Worm (Caenorhabditis elegans): Measurements from ENCODE around the gene F13E9.11.
A peak's percentile ranks its signal among the peaks of the same experiment; 100 is the strongest.

Gene F13E9.11

DNA sequence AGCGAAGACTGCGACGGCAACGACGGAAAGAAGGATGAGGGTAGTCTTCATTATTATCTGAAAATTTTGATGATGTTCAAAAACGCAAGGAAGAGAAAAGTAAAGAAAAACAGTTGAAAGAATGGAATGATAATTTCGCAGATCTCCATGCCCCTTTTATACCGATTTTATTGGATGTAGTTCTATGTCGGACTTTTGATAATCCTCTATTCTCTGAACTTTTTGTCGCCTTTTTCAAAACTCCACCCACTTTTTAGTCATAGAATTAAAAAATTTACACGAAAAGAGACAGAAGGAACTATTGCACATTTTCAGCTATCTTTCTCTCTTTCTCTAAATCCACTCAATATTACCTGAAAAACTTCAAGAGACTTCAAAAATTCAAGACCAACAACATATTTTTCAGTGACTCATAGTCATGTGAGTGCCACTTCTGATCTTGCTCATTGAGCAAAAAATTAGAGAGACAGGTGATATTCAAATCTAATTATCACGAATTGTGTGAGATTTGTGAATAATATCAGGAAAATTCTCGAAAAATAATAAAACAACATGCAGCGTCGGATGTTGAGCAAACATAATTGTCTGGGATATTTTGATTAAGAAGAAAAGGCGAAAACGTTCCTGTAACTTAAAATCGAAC is 21.0 kb upstream of the F13E9.11 start, which contains the start of gene F13E9.15:
TSS of gene F13E9.15 (minus strand) at position 51 of the 643 bp plus-strand sequence.
- TF ChIP-seq dao-5 (tag; optimal IDR thresholded peaks at IDR 0.05) (no peak), W03F9.2 (tag; optimal IDR thresholded peaks at IDR 0.05) (no peak), him-1 (tag; optimal IDR thresholded peaks at IDR 0.05) (no peak)

DNA sequence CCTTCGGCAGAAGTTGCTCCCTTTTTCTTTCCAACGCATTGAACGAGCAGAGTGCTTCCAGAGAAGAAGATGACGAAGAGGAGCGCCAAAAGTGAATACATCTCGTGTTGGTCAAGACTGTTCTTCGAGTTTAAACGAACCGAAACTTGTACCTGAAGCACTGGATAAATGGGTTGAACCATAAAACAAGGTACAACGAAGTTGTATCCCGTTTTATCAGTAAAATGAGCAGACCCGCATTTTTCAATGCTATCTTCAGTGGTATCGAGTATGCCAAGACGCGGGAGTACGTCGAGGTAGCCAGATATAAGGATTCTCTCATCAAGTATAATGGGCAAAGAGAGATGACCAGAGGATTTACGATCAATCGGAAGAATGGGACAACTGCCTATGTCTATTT is 18.4 kb upstream of the F13E9.11 start, which contains the start of gene F13E9.16:
TSS of gene F13E9.16 (minus strand) at position 101 of the 400 bp plus-strand sequence.
- TF ChIP-seq W03F9.2 (tag; optimal IDR thresholded peaks at IDR 0.05) (no peak), him-1 (tag; optimal IDR thresholded peaks at IDR 0.05) (no peak), dao-5 (tag; optimal IDR thresholded peaks at IDR 0.05) (no peak)

DNA sequence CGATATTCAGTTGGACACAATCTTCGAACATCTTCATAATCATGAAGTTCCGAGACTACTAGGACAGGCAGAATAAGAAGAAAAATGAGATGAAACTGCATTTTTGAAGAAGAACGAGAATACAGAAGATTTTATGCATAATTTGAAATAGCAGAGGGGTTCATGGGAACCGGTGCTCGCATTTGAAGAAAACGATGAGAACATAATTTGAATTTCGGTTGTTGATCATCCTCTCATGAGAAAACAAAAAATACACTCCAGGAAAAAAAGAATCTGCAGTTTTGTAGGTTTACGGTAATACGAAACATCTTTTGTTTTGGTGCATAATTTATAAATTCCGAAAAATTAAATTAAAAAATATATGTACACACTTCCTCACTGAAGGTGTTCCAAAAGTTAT is 17.0 kb upstream of the F13E9.11 start, which contains the start of gene srlf-11:
TSS of gene srlf-11 (minus strand) at position 101 of the 400 bp plus-strand sequence.
- no peak for TF ChIP-seq W03F9.2 (tag; optimal IDR thresholded peaks at IDR 0.05)
- TF ChIP-seq him-1 (tag; optimal IDR thresholded peaks at IDR 0.05) = no peak
- TF ChIP-seq dao-5 (tag; optimal IDR thresholded peaks at IDR 0.05) = no peak

DNA sequence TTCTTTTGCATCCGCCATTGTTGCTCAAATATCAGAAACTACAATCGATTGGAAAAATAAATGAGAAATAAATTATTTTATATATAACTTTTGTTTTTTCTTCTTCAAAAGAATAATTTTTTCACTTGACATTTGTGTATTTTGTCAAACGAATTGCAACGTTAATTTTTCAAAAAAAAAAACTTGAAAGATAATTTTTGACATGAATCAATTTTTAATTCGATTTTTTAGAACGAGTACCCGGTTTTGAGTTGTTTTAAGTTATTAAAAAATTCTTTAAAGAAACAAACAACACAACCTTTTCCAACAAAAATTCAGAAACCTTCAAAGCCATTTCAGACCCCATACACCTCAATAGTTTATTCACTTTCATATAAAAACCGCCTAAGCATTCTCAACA is 15.3 kb upstream of the F13E9.11 start, which contains the start of gene F13E9.5:
TSS of gene F13E9.5 (minus strand) at position 101 of the 400 bp plus-strand sequence.
- no peak for TF ChIP-seq him-1 (tag; optimal IDR thresholded peaks at IDR 0.05)
- TF ChIP-seq dao-5 (tag; optimal IDR thresholded peaks at IDR 0.05) = no peak
- no peak for TF ChIP-seq W03F9.2 (tag; optimal IDR thresholded peaks at IDR 0.05)

DNA sequence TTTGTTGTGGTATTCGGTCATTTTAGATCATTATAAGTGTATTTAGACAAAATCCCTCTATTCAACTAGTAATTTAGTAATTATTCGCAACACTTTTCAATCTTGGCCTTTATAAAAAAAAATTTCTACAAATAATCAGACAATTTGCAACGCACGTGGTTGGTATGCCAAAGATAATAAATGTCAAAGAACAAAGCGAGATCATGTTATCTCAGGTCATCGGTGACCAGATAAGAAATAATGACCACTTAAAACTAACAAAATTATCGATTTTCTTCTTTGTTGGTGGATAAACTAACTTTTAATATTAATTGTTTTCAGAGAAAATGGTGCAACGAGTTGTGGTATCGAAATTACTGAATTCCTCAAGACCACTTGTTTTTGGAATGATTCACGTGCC is 12.3 kb upstream of the F13E9.11 start, which contains the start of gene F13E9.13:
TSS of gene F13E9.13 (plus strand) at position 317 of the 400 bp plus-strand sequence.
- TF ChIP-seq dao-5 (tag; optimal IDR thresholded peaks at IDR 0.05) (no peak), him-1 (tag; optimal IDR thresholded peaks at IDR 0.05) (no peak), W03F9.2 (tag; optimal IDR thresholded peaks at IDR 0.05) (no peak)

DNA sequence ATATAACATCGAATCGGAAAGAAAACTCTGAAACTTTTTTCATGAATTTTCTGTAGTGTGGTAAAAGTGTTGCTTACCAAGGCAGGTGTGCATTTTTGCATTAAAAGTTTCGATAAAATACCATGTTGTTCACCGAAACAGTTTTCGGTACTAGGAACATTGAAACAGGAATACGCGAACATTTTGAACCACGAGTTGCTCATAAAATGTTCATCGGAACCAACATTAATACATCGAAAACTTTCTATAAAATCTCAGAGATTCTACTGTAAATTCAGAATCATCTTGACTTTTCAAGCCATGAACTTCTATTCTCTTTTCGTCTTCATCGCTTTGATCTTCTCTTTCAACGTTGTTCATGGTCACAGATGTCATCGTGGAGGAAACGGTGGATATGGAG is 11.3 kb upstream of the F13E9.11 start, which contains the start of gene fipr-15:
TSS of gene fipr-15 (plus strand) at position 301 of the 400 bp plus-strand sequence.
- TF ChIP-seq dao-5 (tag; optimal IDR thresholded peaks at IDR 0.05) (no peak), W03F9.2 (tag; optimal IDR thresholded peaks at IDR 0.05) (no peak), him-1 (tag; optimal IDR thresholded peaks at IDR 0.05) (no peak)

DNA sequence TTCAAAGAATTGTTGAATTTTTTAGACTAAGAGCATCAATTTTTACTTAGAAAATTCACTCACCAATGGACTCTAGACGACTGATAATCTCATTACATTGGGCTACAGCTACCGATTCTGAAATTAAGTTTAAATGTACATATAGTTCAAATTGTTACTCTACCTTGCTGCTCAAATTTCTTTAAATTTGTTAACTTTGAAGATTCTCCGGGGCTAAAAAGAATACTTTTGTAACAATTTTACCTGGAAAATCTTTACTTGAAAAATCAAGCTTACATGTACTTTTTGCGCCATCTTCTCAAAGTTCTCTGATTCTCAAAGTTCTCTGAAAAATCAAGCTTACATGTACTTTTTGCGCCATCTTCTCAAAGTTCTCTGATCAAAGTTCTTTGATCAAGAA is 10.6 kb upstream of the F13E9.11 start, which contains the start of gene sdz-13:
TSS of gene sdz-13 (minus strand) at position 101 of the 400 bp plus-strand sequence.
- TF ChIP-seq W03F9.2 (tag; optimal IDR thresholded peaks at IDR 0.05) (no peak), dao-5 (tag; optimal IDR thresholded peaks at IDR 0.05) (no peak), him-1 (tag; optimal IDR thresholded peaks at IDR 0.05) (no peak)

DNA sequence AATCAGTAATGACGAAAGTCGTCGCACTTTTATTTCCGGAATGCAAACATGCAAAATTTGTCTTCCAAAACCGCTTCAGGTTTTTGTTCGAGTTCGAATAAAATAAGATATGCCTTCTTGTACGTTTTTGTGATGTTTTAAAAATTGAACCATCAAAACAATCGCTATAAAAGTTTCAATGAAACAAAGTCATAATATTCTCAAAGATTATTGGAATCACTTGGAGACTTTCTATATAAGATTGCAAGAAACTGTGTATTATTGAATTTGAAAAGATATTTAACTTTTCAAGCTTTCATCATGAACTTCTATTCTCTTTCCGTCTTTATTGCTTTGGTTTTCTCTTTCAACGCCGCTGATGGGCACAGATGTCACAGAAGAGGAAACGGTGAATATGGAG is 7.9 kb upstream of the F13E9.11 start, which contains the start of gene fipr-14:
TSS of gene fipr-14 (plus strand) at position 301 of the 400 bp plus-strand sequence.
- TF ChIP-seq him-1 (tag; optimal IDR thresholded peaks at IDR 0.05) = no peak
- TF ChIP-seq dao-5 (tag; optimal IDR thresholded peaks at IDR 0.05) = no peak
- no peak for TF ChIP-seq W03F9.2 (tag; optimal IDR thresholded peaks at IDR 0.05)

DNA sequence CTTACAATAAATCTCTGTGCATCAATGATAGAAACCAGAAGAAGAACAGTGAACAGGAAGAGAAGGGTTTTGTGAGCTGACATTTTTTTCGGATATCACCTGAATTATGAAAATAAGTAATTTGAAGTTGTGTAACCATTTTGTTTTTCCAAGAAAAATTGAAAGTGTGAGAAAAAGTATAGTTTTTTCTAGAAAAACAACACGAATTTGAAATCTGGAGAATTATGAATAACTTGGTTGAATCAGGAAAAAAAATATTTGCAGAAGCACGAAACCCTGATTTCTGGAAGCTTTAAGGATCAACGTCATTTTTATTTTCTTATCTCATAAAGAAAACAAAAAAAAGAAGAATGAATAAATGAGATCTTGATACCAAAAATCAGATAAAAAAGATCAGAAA is 5.6 kb upstream of the F13E9.11 start, which contains the start of gene F13E9.12:
TSS of gene F13E9.12 (minus strand) at position 101 of the 400 bp plus-strand sequence.
- TF ChIP-seq W03F9.2 (tag; optimal IDR thresholded peaks at IDR 0.05) = no peak
- TF ChIP-seq him-1 (tag; optimal IDR thresholded peaks at IDR 0.05) = no peak

DNA sequence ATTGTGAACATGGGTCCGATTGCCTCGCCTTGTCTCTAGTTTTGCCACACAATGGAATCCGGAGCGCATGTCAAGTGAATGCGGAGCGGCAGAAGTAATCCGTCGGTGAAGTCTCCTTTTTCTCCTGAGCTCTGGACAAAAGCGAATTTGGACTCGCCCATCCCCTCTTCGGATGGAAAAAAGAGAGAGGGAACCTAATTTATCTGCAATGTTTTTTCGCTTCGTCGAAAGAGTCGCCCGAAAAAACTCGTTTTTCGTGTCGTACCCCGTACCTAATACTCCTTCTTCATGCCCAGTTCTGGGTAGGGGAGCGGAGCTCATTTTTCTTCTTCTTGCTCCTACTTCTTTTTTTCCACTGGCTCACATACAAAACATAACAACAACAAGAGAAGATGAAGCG is 1.2 kb upstream of the F13E9.11 start:
- TF ChIP-seq him-1 (tag; optimal IDR thresholded peaks at IDR 0.05) (peak; percentile 1), W03F9.2 (tag; optimal IDR thresholded peaks at IDR 0.05) (no peak), dao-5 (tag; optimal IDR thresholded peaks at IDR 0.05) (no peak)

DNA sequence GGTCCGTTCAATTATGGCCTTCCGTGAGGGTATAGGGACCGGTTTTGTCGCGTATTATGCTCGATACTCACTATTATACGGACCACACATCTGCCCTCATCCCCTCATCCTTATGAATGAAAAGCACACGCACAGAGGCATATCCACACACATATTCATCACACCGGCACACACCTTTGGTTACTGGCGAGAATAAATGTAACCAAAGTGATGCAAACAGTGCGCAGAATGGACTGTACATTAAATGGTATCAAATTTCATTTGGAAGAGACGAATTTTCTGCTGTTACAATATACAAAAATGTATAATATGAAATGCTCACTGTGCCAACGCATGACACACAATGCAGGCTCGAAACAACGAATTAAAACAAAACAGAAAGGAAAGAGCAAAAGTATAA is 707 bp upstream of the F13E9.11 start:
- no peak for TF ChIP-seq W03F9.2 (tag; optimal IDR thresholded peaks at IDR 0.05)
- TF ChIP-seq dao-5 (tag; optimal IDR thresholded peaks at IDR 0.05) = no peak
- no peak for TF ChIP-seq him-1 (tag; optimal IDR thresholded peaks at IDR 0.05)

DNA sequence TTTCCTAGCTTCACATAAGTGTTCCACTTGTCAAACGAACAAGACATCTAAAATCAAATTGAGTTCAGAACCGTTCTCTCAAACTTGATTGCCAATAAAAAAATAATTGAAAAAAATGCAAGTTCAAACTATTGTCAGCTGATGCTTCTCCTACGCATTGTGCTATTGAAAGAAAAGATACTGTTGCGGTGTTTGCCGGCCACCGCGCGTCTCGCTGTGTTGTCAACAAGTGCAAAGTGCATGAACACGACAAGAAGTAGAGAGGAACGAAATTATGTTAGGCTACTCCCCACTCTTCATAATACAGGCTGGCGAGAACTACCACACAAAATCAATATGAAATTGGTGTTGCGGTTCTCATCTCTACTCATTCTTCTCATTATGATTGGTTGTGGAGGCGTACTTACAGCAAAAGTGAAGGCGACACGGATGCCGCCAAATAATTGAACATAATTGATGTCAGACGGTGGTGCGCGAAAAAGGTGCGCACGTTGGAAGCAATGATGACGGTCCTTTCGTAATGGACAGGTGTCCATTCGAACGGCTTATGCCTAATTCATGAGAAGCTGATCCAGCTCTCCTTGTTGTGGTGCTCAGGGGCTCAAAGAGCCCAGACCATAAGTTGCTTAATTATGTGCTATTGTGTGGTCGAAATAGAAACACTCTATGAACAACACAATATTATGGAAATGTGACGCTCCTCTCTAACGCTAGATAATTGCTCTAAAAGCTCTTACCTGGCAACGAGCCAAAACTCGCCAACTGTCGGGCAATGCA is 1.4 kb downstream of the F13E9.11 start:
- TF ChIP-seq W03F9.2 (tag; optimal IDR thresholded peaks at IDR 0.05) (no peak), dao-5 (tag; optimal IDR thresholded peaks at IDR 0.05) (no peak), him-1 (tag; optimal IDR thresholded peaks at IDR 0.05) (no peak)

DNA sequence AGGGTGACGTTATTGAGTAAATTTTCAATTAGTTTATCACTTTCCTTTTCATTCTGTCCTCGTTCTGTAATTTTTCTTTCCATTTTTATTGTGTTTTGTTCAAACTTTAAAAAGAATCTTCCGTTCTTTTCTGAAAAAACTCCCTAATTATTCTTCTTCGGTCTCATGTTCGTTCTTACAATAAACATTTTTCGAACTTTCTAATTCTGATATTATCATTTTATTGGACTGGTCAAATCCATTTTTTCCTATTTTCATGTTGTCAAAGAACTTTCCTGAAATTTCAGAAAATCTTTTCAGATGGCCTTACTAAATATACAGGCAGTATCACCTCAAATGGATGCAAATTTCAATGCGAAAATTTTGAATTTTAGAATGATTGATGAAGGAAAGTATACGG is 4.9 kb downstream of the F13E9.11 start, which contains the start of gene nish-1:
TSS of gene nish-1 (plus strand) at position 301 of the 400 bp plus-strand sequence.
- TF ChIP-seq dao-5 (tag; optimal IDR thresholded peaks at IDR 0.05) (no peak), him-1 (tag; optimal IDR thresholded peaks at IDR 0.05) (no peak), W03F9.2 (tag; optimal IDR thresholded peaks at IDR 0.05) (no peak)

DNA sequence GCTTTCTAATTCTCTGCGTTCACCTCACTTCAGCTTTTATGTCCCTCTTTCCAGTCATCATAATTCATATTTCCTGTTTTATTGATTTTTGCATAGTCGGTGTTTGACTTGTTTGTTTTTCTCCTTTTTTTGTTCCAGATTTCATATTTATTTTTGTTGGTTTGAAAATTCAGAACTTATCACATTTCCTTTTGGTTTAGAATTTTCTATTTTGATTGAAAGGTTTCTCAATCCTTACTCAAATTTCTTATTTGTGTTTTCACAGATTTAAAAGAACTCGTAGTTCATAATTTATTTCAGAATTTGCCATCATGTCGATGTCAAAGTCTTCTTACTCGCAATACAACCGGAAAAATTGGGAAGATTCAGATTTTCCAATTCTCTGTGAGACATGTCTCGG is 7.8 kb downstream of the F13E9.11 start, which contains the start of gene rbm-22:
TSS of gene rbm-22 (plus strand) at position 301 of the 400 bp plus-strand sequence.
- TF ChIP-seq him-1 (tag; optimal IDR thresholded peaks at IDR 0.05) = no peak
- no peak for TF ChIP-seq dao-5 (tag; optimal IDR thresholded peaks at IDR 0.05)
- TF ChIP-seq W03F9.2 (tag; optimal IDR thresholded peaks at IDR 0.05) = no peak

Data from whole organism, L4/young adult.